Worm (Caenorhabditis elegans): ENCODE results near the gene T13C5.3.

T13C5.3 gene

DNA sequence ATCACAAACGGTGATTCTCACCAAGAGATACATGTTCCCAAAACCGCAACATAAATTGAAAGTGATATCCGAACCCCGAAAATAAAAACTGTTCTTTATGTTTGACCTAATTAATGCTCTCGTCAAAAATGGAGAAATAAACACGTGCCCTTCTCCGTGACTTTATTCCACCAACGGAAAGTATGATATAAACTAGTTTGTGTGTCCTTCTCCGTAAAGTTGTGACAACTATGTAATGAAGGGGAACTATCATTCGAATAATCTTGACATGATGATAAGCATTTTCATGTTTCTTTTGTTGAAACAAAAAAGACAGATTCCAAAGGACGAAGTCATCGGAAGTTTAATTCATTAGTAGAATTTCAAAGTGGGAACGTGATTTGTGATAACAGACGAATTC is 23.2 kb downstream of the T13C5.3 start:
- TF ChIP-seq zip-8 (tag; optimal IDR thresholded peaks at IDR 0.05) (no peak), lin-32 (GFP tag; optimal IDR thresholded peaks at IDR 0.05) (no peak), M03D4.4 (tag; optimal IDR thresholded peaks at IDR 0.05) (no peak), ces-1 (GFP tag; optimal IDR thresholded peaks at IDR 0.05) (no peak), elt-1 (tag; optimal IDR thresholded peaks at IDR 0.05; ENCODE audit: borderline replicate concordance, insufficient read depth) (no peak), pha-4 (tag; optimal IDR thresholded peaks at IDR 0.05) (no peak), ceh-43 (GFP tag; optimal IDR thresholded peaks at IDR 0.05) (no peak), nhr-76 (tag; optimal IDR thresholded peaks at IDR 0.05) (no peak), nhr-2 (tag; optimal IDR thresholded peaks at IDR 0.05) (no peak), drap-1 (GFP tag; optimal IDR thresholded peaks at IDR 0.05) (no peak), lin-13 (tag; optimal IDR thresholded peaks at IDR 0.05) (no peak), hlh-1 (tag; optimal IDR thresholded peaks at IDR 0.05) (no peak), nhr-12 (tag; optimal IDR thresholded peaks at IDR 0.05) (no peak), elt-3 (tag; optimal IDR thresholded peaks at IDR 0.05) (no peak), tbx-8 (GFP tag; optimal IDR thresholded peaks at IDR 0.05) (no peak), blmp-1 (tag; optimal IDR thresholded peaks at IDR 0.05) (no peak), snpc-4 (tag; optimal IDR thresholded peaks at IDR 0.05) (no peak), sem-2 (GFP tag; optimal IDR thresholded peaks at IDR 0.05) (no peak), mls-2 (tag; optimal IDR thresholded peaks at IDR 0.05) (no peak)

DNA sequence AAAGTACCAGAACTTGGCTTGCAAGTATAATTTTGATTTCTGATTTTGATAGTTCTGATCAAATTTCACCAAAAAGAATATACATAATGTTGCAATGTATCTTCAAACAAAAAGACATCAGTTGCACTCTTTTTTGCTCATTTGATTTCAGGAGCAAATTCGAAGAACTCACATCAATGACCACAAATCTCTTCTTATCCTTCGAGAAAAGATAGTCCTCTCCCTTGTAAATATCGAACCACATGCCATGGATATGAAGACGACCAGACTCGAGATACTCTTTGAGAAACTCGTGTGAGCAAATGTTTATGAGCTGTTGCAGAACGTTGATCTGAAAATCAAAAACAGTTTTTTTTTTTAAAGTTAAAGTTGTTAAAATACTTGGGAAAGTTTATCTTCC is 24.5 kb downstream of the T13C5.3 start:
- TF ChIP-seq ceh-83 (GFP tag; optimal IDR thresholded peaks at IDR 0.05) (no peak), nhr-237 (tag; optimal IDR thresholded peaks at IDR 0.05) (no peak), ztf-11 (tag; optimal IDR thresholded peaks at IDR 0.05) (no peak), mep-1 (tag; optimal IDR thresholded peaks at IDR 0.05) (no peak), bed-3 (GFP tag; optimal IDR thresholded peaks at IDR 0.05) (no peak), zip-8 (tag; optimal IDR thresholded peaks at IDR 0.05) (no peak), ceh-43 (GFP tag; optimal IDR thresholded peaks at IDR 0.05) (no peak), flh-1 (GFP tag; optimal IDR thresholded peaks at IDR 0.05) (no peak), lin-32 (GFP tag; optimal IDR thresholded peaks at IDR 0.05) (no peak), sptf-1 (tag; optimal IDR thresholded peaks at IDR 0.05) (no peak), nhr-28 (tag; optimal IDR thresholded peaks at IDR 0.05) (no peak), sem-2 (GFP tag; optimal IDR thresholded peaks at IDR 0.05) (no peak), unc-62 (GFP tag; optimal IDR thresholded peaks at IDR 0.05) (no peak), cnd-1 (tag; optimal IDR thresholded peaks at IDR 0.05) (no peak)

DNA sequence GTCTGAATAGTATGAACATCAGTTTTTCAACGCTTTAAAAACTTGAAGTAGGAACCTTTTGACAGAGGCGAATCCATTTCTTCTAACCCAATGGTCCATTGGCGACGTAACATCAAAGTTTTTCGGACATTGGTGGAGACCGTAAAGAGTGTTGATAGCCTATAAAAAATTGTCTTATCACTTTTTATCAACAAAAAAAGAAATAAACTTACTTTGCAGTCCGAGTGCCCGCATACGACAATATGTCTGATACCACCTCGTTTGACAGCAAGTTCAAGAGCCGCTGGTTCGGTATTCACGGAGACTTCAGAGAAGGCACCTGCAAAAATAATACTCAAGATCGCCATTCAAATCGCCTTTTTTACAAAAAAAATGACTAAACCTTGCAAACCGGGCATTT is 25.0 kb downstream of the T13C5.3 start:
- TF ChIP-seq tbx-8 (GFP tag; optimal IDR thresholded peaks at IDR 0.05) (no peak), cnd-1 (tag; optimal IDR thresholded peaks at IDR 0.05) (no peak), nhr-28 (tag; optimal IDR thresholded peaks at IDR 0.05) (no peak), mep-1 (tag; optimal IDR thresholded peaks at IDR 0.05) (no peak)

DNA sequence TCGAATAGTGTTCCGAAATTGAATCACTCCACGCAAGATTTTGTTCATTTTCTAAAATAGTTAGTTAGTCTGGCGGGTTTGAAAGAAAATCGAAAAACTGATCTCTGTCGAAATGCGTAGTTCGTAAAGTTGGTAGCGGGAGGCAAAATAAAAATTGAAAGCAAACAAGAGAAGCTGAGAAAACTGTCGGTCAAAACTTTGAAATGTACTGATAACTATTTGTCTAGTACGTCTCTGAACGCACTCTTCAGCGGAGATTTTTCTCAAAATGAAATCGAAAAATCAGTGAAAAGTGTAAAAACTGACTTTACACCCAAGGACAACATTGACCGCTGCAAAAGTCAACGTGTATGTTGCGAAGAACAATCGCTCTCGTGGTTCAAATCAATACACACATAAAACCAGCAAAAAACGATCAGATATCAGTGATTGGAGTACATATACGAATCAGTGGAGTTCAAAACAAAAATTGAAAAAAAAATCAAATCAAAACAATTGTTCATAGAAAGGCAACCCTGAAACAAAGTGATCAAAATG is 26.4 kb downstream of the T13C5.3 start, which contains the start of gene bca-1:
Gene bca-1, minus strand, starts transcription at position 51 of the 537 bp plus-strand sequence.
- TF ChIP-seq unc-62 (GFP tag; optimal IDR thresholded peaks at IDR 0.05) (no peak), hlh-1 (tag; optimal IDR thresholded peaks at IDR 0.05) (no peak), mls-2 (tag; optimal IDR thresholded peaks at IDR 0.05) (no peak), M03D4.4 (tag; optimal IDR thresholded peaks at IDR 0.05) (no peak)

DNA sequence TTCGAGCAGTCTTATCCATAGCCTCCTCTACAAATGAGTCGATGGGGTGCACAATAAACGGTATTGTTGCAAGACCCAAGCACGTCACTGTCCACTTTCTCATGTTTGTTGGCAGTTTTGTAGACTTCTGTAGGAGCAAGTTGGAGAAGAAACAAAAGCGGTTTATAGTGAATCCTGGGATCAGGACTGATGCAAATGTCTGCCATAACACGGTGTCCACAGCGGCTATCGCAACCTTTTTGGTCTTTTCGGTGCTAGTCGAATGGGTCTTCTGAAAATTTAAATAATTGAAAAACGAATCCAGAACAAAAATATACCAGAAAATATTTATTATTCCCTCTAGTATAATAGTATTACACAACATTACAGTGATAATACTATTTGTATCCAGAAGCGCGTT is 27.0 kb downstream of the T13C5.3 start:
- TF ChIP-seq ztf-11 (tag; optimal IDR thresholded peaks at IDR 0.05) (no peak), nhr-28 (tag; optimal IDR thresholded peaks at IDR 0.05) (no peak), ceh-43 (GFP tag; optimal IDR thresholded peaks at IDR 0.05) (no peak)

DNA sequence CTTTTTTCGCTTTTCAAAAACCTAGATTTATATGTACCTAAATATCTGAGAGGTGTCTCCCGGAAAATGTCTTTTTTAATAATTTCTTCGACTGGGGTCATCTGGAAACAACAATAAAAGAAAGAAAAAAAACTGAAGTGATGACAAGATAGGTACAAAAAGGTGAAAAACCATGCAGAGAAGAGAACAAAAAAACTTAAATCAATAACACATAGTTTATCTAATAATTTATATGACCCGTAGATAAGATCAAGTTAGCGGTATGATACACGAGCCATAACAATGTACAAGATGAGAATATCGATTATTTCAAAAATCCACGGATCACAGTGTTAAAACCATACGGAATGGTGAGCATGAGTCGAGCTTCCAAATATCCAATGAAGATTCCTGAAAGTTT is 28.0 kb downstream of the T13C5.3 start, which contains the start of gene mtp-18:
Gene mtp-18, minus strand, starts transcription at position 101 of the 400 bp plus-strand sequence.
- TF ChIP-seq lin-13 (tag; optimal IDR thresholded peaks at IDR 0.05) (no peak), snpc-4 (tag; optimal IDR thresholded peaks at IDR 0.05) (no peak), ham-2 (GFP tag; optimal IDR thresholded peaks at IDR 0.05) (no peak), ceh-83 (GFP tag; optimal IDR thresholded peaks at IDR 0.05) (no peak), lsy-2 (tag; optimal IDR thresholded peaks at IDR 0.05) (no peak), lin-32 (GFP tag; optimal IDR thresholded peaks at IDR 0.05) (no peak), mls-2 (tag; optimal IDR thresholded peaks at IDR 0.05) (no peak), nhr-12 (tag; optimal IDR thresholded peaks at IDR 0.05) (no peak), sem-2 (GFP tag; optimal IDR thresholded peaks at IDR 0.05) (no peak), elt-3 (tag; optimal IDR thresholded peaks at IDR 0.05) (no peak), ceh-43 (GFP tag; optimal IDR thresholded peaks at IDR 0.05) (no peak), unc-39 (tag; optimal IDR thresholded peaks at IDR 0.05) (no peak), nhr-237 (tag; optimal IDR thresholded peaks at IDR 0.05) (no peak), mab-5 (tag; optimal IDR thresholded peaks at IDR 0.05) (no peak), M03D4.4 (tag; optimal IDR thresholded peaks at IDR 0.05) (no peak), mep-1 (tag; optimal IDR thresholded peaks at IDR 0.05) (no peak), blmp-1 (tag; optimal IDR thresholded peaks at IDR 0.05) (no peak), hlh-1 (tag; optimal IDR thresholded peaks at IDR 0.05) (no peak), ces-1 (GFP tag; optimal IDR thresholded peaks at IDR 0.05) (no peak), drap-1 (GFP tag; optimal IDR thresholded peaks at IDR 0.05) (no peak)
